Fruit fly (Drosophila melanogaster): ENCODE measurements around the gene tinc.

DNA sequence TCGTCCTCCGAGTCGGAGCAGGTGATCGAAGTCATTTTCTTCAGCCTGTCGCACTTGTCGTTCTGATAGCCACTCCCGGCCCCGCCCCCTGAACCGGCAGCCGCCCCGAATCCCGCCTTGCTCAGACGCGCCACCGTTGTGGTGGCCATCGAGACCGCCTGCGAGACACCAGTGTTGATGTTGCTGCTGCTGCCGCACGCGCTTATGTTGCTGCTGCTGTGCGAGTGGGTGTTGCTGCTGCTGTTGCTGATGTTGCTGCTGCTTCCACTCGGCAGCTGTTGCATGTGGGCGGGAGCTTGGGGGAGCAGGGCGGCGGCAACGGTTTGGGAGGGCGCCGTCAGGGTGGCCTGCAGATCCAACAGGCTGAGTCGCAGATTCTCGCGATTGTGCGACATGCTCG, 37.4 kb upstream of the tinc start:
- TF ChIP-seq CTCF (optimal IDR thresholded peaks at IDR 0.05): no peak
- no peak for TF ChIP-seq CG8478 (optimal IDR thresholded peaks at IDR 0.05)
